Worm (Caenorhabditis elegans) whole organism, midembryonic: ENCODE measurements around the gene ribo-1.

ENCODE experiments used
- T22C8.4 ChIP-seq: fragments of 200-800 bp; sonication (Bioruptor generic); IDR thresholded peaks from 2 replicates; pipeline ENCODE4 v1.3.6; 2022; ENCODE audit warnings: missing genetic modification characterization, missing compliant biosample characterization
- cog-1 ChIP-seq: sonication (generic microtip); optimal IDR thresholded peaks from 2 replicates; lab custom pipeline; 2016; ENCODE audit warnings: missing genetic modification characterization, missing compliant biosample characterization
- flt-1 ChIP-seq: fragments of 200-800 bp; sonication (Bioruptor generic); IDR thresholded peaks from 2 replicates; pipeline ENCODE4 v1.3.6; 2022; ENCODE audit warnings: missing genetic modification characterization, missing compliant biosample characterization
- klf-2 ChIP-seq: fragments of 200-800 bp; sonication (Bioruptor generic); conservative IDR thresholded peaks from 2 replicates; pipeline ENCODE4 v1.3.6; 2022; ENCODE audit warnings: missing genetic modification reagents, missing genetic modification characterization, missing compliant biosample characterization
- med-1 ChIP-seq: sonication (generic microtip); optimal IDR thresholded peaks from 2 replicates; lab custom pipeline; 2017; ENCODE audit warnings: missing genetic modification characterization, mild to moderate bottlenecking, missing compliant biosample characterization, antibody characterized with exemption, missing genetic modification reagents; ENCODE audit not compliant: insufficient read depth
- ref-1 ChIP-seq: fragments of 200-800 bp; sonication (Bioruptor generic); conservative IDR thresholded peaks from 2 replicates; pipeline ENCODE4 v1.3.6; 2022; ENCODE audit warnings: missing genetic modification reagents, missing genetic modification characterization, missing compliant biosample characterization
- tab-1 ChIP-seq: fragments of 200-800 bp; sonication (Bioruptor generic); IDR thresholded peaks from 2 replicates; pipeline ENCODE4 v1.3.6; 2022; ENCODE audit warnings: missing genetic modification characterization, missing compliant biosample characterization
- ztf-23 ChIP-seq: fragments of 200-800 bp; sonication (Bioruptor generic); IDR thresholded peaks from 2 replicates; pipeline ENCODE4 v1.3.6; 2022; ENCODE audit warnings: missing genetic modification reagents, missing genetic modification characterization, missing compliant biosample characterization
- ztf-29 ChIP-seq: fragments of 200-800 bp; sonication (Bioruptor generic); IDR thresholded peaks from 2 replicates; pipeline ENCODE4 v1.3.6; 2022; ENCODE audit warnings: missing genetic modification reagents, missing genetic modification characterization, missing compliant biosample characterization

Gene ribo-1

DNA sequence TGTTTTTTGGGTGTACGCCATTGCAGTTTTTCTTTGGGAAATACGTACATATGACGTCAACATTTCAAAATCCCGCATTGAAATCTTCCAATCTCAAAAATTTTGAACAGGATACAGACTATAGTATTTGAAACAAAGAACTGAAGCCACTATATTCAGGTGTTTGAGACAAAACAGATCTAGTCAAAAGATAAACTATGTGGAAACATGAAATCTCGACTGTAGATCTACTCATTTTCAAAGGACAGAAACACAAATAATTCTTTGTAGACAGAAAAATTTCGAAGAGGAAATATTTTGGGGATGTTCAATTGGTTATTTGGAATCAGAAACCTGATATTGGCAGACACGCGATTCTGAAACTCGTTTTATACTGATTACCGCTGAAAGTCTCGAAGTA lies 15.0 kb downstream of the ribo-1 start:
- TF ChIP-seq ref-1 (GFP tag; lab: Robert Waterston, UW) (no peak), T22C8.4 (GFP tag; lab: Robert Waterston, UW) (no peak), flt-1 (GFP tag; lab: Robert Waterston, UW) (no peak), ztf-23 (GFP tag; lab: Robert Waterston, UW) (no peak), klf-2 (GFP tag; lab: Robert Waterston, UW) (no peak)

- no peak for TF ChIP-seq klf-2 (GFP tag; lab: Robert Waterston, UW)
- TF ChIP-seq tab-1 (GFP tag; lab: Robert Waterston, UW), result no peak
- TF ChIP-seq med-1 (GFP tag; lab: Kevin White, UChicago), result no peak
- no peak for TF ChIP-seq ref-1 (GFP tag; lab: Robert Waterston, UW)
- no peak for TF ChIP-seq cog-1
- TF ChIP-seq T22C8.4 (GFP tag; lab: Robert Waterston, UW), result no peak
- TF ChIP-seq flt-1 (GFP tag; lab: Robert Waterston, UW), result no peak
- no peak for TF ChIP-seq ztf-23 (GFP tag; lab: Robert Waterston, UW)
- TF ChIP-seq ztf-29 (GFP tag; lab: Robert Waterston, UW), result no peak
Measured at ce11 chrIV:6928417-6928816, 17.9 kb downstream of the ribo-1 start, which contains the start of gene cest-6. Gene cest-6 (minus strand): TSS chrIV:6928517.

- TF ChIP-seq ref-1 (GFP tag; lab: Robert Waterston, UW) (no peak), cog-1 (no peak), tab-1 (GFP tag; lab: Robert Waterston, UW) (no peak), med-1 (GFP tag; lab: Kevin White, UChicago) (no peak), klf-2 (GFP tag; lab: Robert Waterston, UW) (no peak), T22C8.4 (GFP tag; lab: Robert Waterston, UW) (no peak), ztf-29 (GFP tag; lab: Robert Waterston, UW) (no peak), flt-1 (GFP tag; lab: Robert Waterston, UW) (no peak)
Measured at ce11 chrIV:6937548-6937947, 27.1 kb downstream of the ribo-1 start, which contains the start of gene npr-12. Gene npr-12 (minus strand): TSS chrIV:6937648.

DNA sequence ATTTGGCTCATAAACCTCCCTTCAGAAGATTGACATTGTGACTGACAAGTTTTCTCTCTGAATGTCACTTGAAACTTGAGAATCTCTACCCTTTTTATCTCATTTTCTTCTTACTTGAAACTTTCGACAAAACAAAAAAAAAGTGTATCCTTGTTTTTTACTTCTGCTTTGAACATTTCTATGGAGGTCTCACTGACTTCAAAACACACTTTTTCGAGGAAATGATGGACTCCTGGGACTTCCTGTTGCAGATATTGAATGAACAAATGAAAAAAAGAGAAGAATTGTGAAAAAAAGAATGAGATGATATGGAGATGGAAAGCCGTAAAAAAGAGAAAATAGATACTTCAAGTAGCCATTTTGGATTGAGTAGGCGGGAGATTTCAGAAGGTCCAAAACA lies 30.6 kb downstream of the ribo-1 start:
- TF ChIP-seq tab-1 (GFP tag; lab: Robert Waterston, UW) (no peak), ztf-23 (GFP tag; lab: Robert Waterston, UW) (no peak), med-1 (GFP tag; lab: Kevin White, UChicago) (no peak), ref-1 (GFP tag; lab: Robert Waterston, UW) (no peak), flt-1 (GFP tag; lab: Robert Waterston, UW) (no peak), ztf-29 (GFP tag; lab: Robert Waterston, UW) (no peak), klf-2 (GFP tag; lab: Robert Waterston, UW) (no peak), cog-1 (no peak), T22C8.4 (GFP tag; lab: Robert Waterston, UW) (no peak)

- TF ChIP-seq cog-1 (no peak), tab-1 (GFP tag; lab: Robert Waterston, UW) (no peak), klf-2 (GFP tag; lab: Robert Waterston, UW) (no peak), ztf-23 (GFP tag; lab: Robert Waterston, UW) (no peak), med-1 (GFP tag; lab: Kevin White, UChicago) (no peak), ztf-29 (GFP tag; lab: Robert Waterston, UW) (no peak), ref-1 (GFP tag; lab: Robert Waterston, UW) (no peak), T22C8.4 (GFP tag; lab: Robert Waterston, UW) (no peak), flt-1 (GFP tag; lab: Robert Waterston, UW) (no peak)
Measured at ce11 chrIV:6946832-6947231, 36.3 kb downstream of the ribo-1 start.

DNA sequence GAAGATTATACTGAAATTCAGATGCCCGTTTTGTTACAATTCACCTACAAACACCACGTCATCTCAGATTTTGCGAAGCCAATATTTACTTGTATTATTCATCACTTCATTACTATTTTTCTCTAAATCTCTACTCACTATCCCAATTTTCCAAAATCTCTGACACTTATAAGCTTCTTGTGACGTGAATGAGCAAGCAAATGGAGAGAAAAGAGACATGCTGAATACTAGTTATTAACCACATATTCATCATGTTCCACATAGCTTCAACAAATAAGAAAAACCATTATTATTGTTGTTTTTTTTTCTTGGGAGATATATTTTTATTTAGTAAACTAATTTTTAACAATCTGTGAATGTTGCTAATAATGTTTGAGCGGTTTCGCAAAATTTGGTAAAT lies 40.8 kb downstream of the ribo-1 start:
- TF ChIP-seq T22C8.4 (GFP tag; lab: Robert Waterston, UW) (no peak), tab-1 (GFP tag; lab: Robert Waterston, UW) (no peak), flt-1 (GFP tag; lab: Robert Waterston, UW) (no peak)

- no peak for TF ChIP-seq cog-1
- TF ChIP-seq ztf-29 (GFP tag; lab: Robert Waterston, UW), result no peak
- no peak for TF ChIP-seq tab-1 (GFP tag; lab: Robert Waterston, UW)
- no peak for TF ChIP-seq ref-1 (GFP tag; lab: Robert Waterston, UW)
- no peak for TF ChIP-seq ztf-23 (GFP tag; lab: Robert Waterston, UW)
- TF ChIP-seq klf-2 (GFP tag; lab: Robert Waterston, UW), result no peak
- TF ChIP-seq med-1 (GFP tag; lab: Kevin White, UChicago), result no peak
- TF ChIP-seq flt-1 (GFP tag; lab: Robert Waterston, UW), result no peak
- no peak for TF ChIP-seq T22C8.4 (GFP tag; lab: Robert Waterston, UW)
Measured at ce11 chrIV:6954682-6955081, 44.2 kb downstream of the ribo-1 start.

- TF ChIP-seq flt-1 (GFP tag; lab: Robert Waterston, UW), result no peak
- no peak for TF ChIP-seq ztf-23 (GFP tag; lab: Robert Waterston, UW)
- TF ChIP-seq cog-1, result no peak
- TF ChIP-seq tab-1 (GFP tag; lab: Robert Waterston, UW), result no peak
- no peak for TF ChIP-seq klf-2 (GFP tag; lab: Robert Waterston, UW)
- no peak for TF ChIP-seq ztf-29 (GFP tag; lab: Robert Waterston, UW)
- no peak for TF ChIP-seq ref-1 (GFP tag; lab: Robert Waterston, UW)
- no peak for TF ChIP-seq T22C8.4 (GFP tag; lab: Robert Waterston, UW)
- TF ChIP-seq med-1 (GFP tag; lab: Kevin White, UChicago), result no peak
Measured at ce11 chrIV:6956668-6957067, 46.2 kb downstream of the ribo-1 start.

DNA sequence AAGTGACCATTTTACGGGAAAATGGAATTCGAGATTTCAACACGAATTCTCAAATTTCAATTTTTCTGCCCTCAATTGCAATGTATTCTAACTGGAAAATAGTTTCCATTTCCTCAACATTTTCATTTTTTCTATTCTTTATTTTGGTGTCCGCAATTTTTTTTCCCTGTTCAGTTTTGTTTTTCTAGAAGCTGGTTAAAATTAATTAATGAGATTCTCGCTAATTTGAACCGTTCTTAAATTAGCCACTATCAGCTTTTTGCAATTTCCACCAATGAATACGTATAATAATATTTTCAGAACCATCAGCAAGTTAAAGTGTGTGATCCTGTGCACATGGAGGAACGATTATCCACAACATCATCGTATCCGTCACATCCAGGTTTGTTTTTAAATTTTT lies 46.9 kb downstream of the ribo-1 start, which contains the start of gene jnk-1:
jnk-1 (plus strand) TSS at position 301 of the 400 bp plus-strand sequence.
- TF ChIP-seq med-1 (GFP tag; lab: Kevin White, UChicago), result no peak
- TF ChIP-seq T22C8.4 (GFP tag; lab: Robert Waterston, UW), result no peak
- TF ChIP-seq tab-1 (GFP tag; lab: Robert Waterston, UW), result no peak
- TF ChIP-seq flt-1 (GFP tag; lab: Robert Waterston, UW), result no peak
- TF ChIP-seq ref-1 (GFP tag; lab: Robert Waterston, UW), result no peak
- no peak for TF ChIP-seq ztf-23 (GFP tag; lab: Robert Waterston, UW)
- no peak for TF ChIP-seq klf-2 (GFP tag; lab: Robert Waterston, UW)
- no peak for TF ChIP-seq ztf-29 (GFP tag; lab: Robert Waterston, UW)
- TF ChIP-seq cog-1, result no peak
